Fruit fly (Drosophila melanogaster) whole organism, embryonic: ENCODE measurements around the gene Arc42.

Experiments
- CG1602 ChIP-seq: fragments of 200-800 bp; sonication (Bioruptor generic); optimal IDR thresholded peaks from 3 replicates; lab custom pipeline; 2016; ENCODE audit warnings: missing biosample characterization, missing genetic modification characterization
- CoRest ChIP-seq: fragments of 200-800 bp; sonication (Bioruptor generic); optimal IDR thresholded peaks from 3 replicates; lab custom pipeline; 2018; ENCODE audit warnings: missing biosample characterization, mild to moderate bottlenecking, missing genetic modification characterization, moderate library complexity
- ems ChIP-seq: fragments of 200-800 bp; sonication (Bioruptor generic); optimal IDR thresholded peaks from 3 replicates; lab custom pipeline; 2016; ENCODE audit warnings: missing biosample characterization, missing genetic modification characterization
- gro ChIP-seq: fragments of 200-800 bp; sonication (Bioruptor generic); optimal IDR thresholded peaks from 2 replicates; lab custom pipeline; 2016; ENCODE audit warnings: missing biosample characterization, missing genetic modification characterization
- stwl ChIP-seq: fragments of 200-800 bp; sonication (Bioruptor generic); optimal IDR thresholded peaks from 3 replicates; lab custom pipeline; 2018; ENCODE audit warnings: missing biosample characterization, mild to moderate bottlenecking, missing genetic modification characterization, moderate library complexity
- unc-4 ChIP-seq: fragments of 200-800 bp; sonication (Bioruptor generic); IDR thresholded peaks from 2 replicates; pipeline ENCODE4 v1.3.6; 2022; ENCODE audit warnings: missing biosample characterization, missing genetic modification characterization; ENCODE audit not compliant: partially characterized antibody

DNA sequence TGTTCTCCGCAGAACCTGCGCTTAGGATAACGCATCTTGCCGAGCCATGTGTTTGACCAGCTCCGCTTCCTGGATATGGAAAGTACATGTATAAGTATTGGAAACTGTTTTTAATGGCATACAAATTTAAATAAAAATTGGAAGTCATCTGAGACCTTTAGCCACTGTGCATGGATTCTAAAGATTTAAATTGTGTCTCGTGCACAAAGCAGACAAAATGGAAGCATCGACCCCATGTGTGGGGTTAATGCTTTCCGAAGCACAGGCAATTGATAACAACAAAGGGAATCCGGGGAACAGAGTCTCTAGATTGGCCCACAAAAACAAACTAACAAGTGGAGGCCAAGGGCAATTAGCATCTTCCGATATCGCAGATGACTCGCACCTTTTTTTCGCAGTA lies 24.2 kb downstream of the Arc42 start:
- TF ChIP-seq stwl (no peak), CG1602 (GFP tag; lab: Kevin White, UChicago) (no peak), gro (no peak), unc-4 (GFP tag; lab: Robert Waterston, UW) (no peak), CoRest (tag; lab: Kevin White, UChicago) (no peak), ems (GFP tag; lab: Kevin White, UChicago) (no peak)
